Fruit fly (Drosophila melanogaster): ENCODE data around the gene CG3819.
A peak's percentile ranks its signal among the peaks of the same experiment; 100 is the strongest.

Gene CG3819

DNA sequence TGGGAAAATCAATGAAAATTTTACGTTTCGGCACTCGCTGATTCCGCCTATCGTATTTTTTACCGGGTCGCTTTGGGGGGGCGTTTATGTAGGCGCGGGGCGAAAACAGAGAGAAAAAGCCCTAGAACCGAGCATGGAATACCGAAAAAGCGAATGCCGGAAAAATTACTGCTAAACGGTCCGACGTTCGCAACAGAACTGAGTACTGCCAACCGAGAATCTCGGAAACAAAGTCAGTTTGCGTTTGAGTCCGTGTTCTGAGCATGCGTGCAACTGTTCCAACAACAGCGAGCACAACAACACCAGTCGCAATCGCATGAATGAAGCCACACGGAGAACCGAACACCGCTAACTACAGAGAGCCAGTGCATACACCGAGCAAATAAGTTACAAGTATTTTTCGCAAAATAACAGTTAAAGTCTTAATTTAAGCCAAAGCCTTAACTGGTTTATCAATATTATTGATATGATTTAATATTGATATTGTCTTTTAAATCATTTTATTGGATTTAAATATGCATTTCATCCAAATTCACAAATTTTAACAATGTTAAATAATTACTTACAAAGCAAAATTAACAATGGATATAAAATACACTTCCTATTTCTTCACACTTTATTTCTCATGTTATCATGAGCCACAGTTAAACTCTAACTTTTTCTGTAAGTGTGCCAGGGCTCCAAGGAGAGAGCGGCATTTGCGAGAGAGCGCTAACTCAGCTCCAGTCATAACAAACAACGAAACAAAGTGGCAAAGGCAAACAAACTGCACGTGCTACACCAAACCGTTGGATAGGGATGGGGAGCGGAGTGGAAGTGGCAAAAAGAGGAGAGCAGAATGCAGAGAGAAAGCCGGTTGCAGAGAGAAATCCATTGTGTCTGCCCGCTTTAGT is 31.4 kb downstream of the CG3819 start, which contains the start of gene CG3961 (continued):
- TF ChIP-seq Spps (tag; optimal IDR thresholded peaks at IDR 0.05) = peak; percentile 98
- TF ChIP-seq CG15011 (GFP tag; optimal IDR thresholded peaks at IDR 0.05) = peak; percentile 97
- TF ChIP-seq tup (GFP tag; optimal IDR thresholded peaks at IDR 0.05) = peak; percentile 78
- peak; percentile 82 for TF ChIP-seq CG7786 (GFP tag; optimal IDR thresholded peaks at IDR 0.05)
- peak; percentile 98 for TF ChIP-seq Oli (tag; optimal IDR thresholded peaks at IDR 0.05)
- TF ChIP-seq CG17186 (GFP tag; optimal IDR thresholded peaks at IDR 0.05) = peak; percentile 91
- TF ChIP-seq CG4820 (GFP tag; optimal IDR thresholded peaks at IDR 0.05) = peak; percentile 98
- no peak; the same call in 1 of the 2 replicates for TF ChIP-seq Bgb (GFP tag; IDR thresholded peaks at IDR 0.05; ENCODE audit: partially characterized antibody)
- TF ChIP-seq dmrt11E (tag; optimal IDR thresholded peaks at IDR 0.05) = peak; percentile 98
- TF ChIP-seq vnd (GFP tag; IDR thresholded peaks at IDR 0.05; ENCODE audit: partially characterized antibody) = no peak
- TF ChIP-seq seq (GFP tag; IDR thresholded peaks at IDR 0.05) = peak; percentile 89
- TF ChIP-seq btn (GFP tag; optimal IDR thresholded peaks at IDR 0.05) = peak; percentile 49
- peak; percentile 40 for TF ChIP-seq Adf1 (GFP tag; IDR thresholded peaks at IDR 0.05)
- TF ChIP-seq CG30431 (GFP tag; optimal IDR thresholded peaks at IDR 0.05) = peak; percentile 94
- peak; percentile 95 for TF ChIP-seq CG10543 (GFP tag; optimal IDR thresholded peaks at IDR 0.05)
- peak; percentile 99 for TF ChIP-seq CG2712 (tag; optimal IDR thresholded peaks at IDR 0.05)
- TF ChIP-seq CG10431 (GFP tag; optimal IDR thresholded peaks at IDR 0.05) = peak; percentile 93
- peak; percentile 13 for TF ChIP-seq CG17912 (GFP tag; optimal IDR thresholded peaks at IDR 0.05)
- no peak for TF ChIP-seq CG17612 (GFP tag; IDR thresholded peaks at IDR 0.05)
- TF ChIP-seq bbx (GFP tag; IDR thresholded peaks at IDR 0.05; ENCODE audit: partially characterized antibody) = 0 out of 2 replicates have a peak, but pooled peaks have one; percentile 17
- TF ChIP-seq CG8388 (GFP tag; optimal IDR thresholded peaks at IDR 0.05) = peak; percentile 98
- peak; percentile 94 for TF ChIP-seq ttk (GFP tag; IDR thresholded peaks at IDR 0.05)
- peak; percentile 85 for TF ChIP-seq CG7357 (GFP tag; IDR thresholded peaks at IDR 0.05)
- TF ChIP-seq exex (tag; optimal IDR thresholded peaks at IDR 0.05) = peak; percentile 76
- TF ChIP-seq run (tag; optimal IDR thresholded peaks at IDR 0.05) = peak; percentile 97
- TF ChIP-seq CG9932 (GFP tag; IDR thresholded peaks at IDR 0.05) = peak; percentile 72
- TF ChIP-seq ro (GFP tag; IDR thresholded peaks at IDR 0.05) = peak; percentile 91
- peak; percentile 99 for TF ChIP-seq CG12659 (GFP tag; optimal IDR thresholded peaks at IDR 0.05)
- peak; percentile 93 for TF ChIP-seq BtbVII (GFP tag; optimal IDR thresholded peaks at IDR 0.05)
- no peak for TF ChIP-seq CkIIα-i1 (GFP tag; IDR thresholded peaks at IDR 0.05)
- peak in 1 of 3 experiments; percentile 100 for TF ChIP-seq lola (GFP tag; optimal IDR thresholded peaks at IDR 0.05)
- peak; percentile 67 for TF ChIP-seq mirr (GFP tag; optimal IDR thresholded peaks at IDR 0.05)
- peak; percentile 92 for TF ChIP-seq CG17328 (GFP tag; IDR thresholded peaks at IDR 0.05)
- peak; percentile 96 for TF ChIP-seq unpg (GFP tag; optimal IDR thresholded peaks at IDR 0.05)
- peak; percentile 99 for TF ChIP-seq CoRest (tag; optimal IDR thresholded peaks at IDR 0.05)
- TF ChIP-seq CG13894 (tag; optimal IDR thresholded peaks at IDR 0.05) = no peak
- peak; percentile 95 for TF ChIP-seq tgo (GFP tag; IDR thresholded peaks at IDR 0.05)
- TF ChIP-seq sd (tag; optimal IDR thresholded peaks at IDR 0.05) = peak; percentile 90
- peak; percentile 99 for TF ChIP-seq CG1529 (GFP tag; optimal IDR thresholded peaks at IDR 0.05)
- peak; percentile 96 for TF ChIP-seq Ptx1 (GFP tag; IDR thresholded peaks at IDR 0.05)
- peak; percentile 93 for TF ChIP-seq CG18764 (GFP tag; optimal IDR thresholded peaks at IDR 0.05)
- no peak for TF ChIP-seq CG1832 (GFP tag; optimal IDR thresholded peaks at IDR 0.05)
- peak; percentile 98 for TF ChIP-seq CG11504 (tag; optimal IDR thresholded peaks at IDR 0.05)
- no peak for TF ChIP-seq lov (optimal IDR thresholded peaks at IDR 0.05)
- TF ChIP-seq lov (GFP tag; IDR thresholded peaks at IDR 0.05) = 0 out of 3 replicates have a peak, but pooled peaks have one; percentile 39
- TF ChIP-seq gcm (GFP tag; optimal IDR thresholded peaks at IDR 0.05) = peak; percentile 99
- peak; percentile 99 for TF ChIP-seq CG7839 (tag; optimal IDR thresholded peaks at IDR 0.05)
- TF ChIP-seq dysf (GFP tag; IDR thresholded peaks at IDR 0.05) = peak; percentile 94

Measured in whole organism, embryonic.